Worm (Caenorhabditis elegans) whole organism, L1 larva: ENCODE results near the gene F37A4.4.

Experiments
- ama-1 ChIP-seq: fragments of 150-350 bp; optimal IDR thresholded peaks from 2 replicates; lab custom pipeline; 2014
- lin-39 ChIP-seq: fragments of 150-350 bp; optimal IDR thresholded peaks from 2 replicates; lab custom pipeline; 2014; ENCODE audit warnings: missing biosample characterization, missing genetic modification reagents, missing genetic modification characterization

DNA sequence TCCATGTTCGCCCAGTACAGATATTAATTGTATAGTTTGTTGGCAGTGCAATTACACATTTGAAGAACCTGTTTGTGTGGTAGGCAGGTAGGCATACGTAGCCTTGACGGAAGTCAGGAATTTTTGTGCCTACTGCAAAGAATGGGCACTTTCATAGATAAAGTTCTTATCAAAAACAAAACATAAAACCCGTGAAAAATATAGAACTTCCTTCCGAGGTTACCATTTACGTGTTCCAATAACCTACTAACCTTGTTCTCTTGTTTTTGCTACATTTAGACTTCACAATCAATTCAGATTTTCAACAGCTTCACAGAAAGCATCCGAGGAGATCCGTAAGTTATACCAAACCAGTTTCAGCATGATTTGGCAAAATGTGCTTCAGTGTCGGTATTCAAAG, at the start of gene F37A4.4:
- TF ChIP-seq ama-1 (lab: Kevin White, UChicago) (no peak), lin-39 (tag; lab: Kevin White, UChicago) (no peak)
